Worm (Caenorhabditis elegans) whole organism, L3 larva: ENCODE results near the gene cox-6C.

ENCODE experiments used
- R02D3.7 ChIP-seq: fragments of 150-350 bp; optimal IDR thresholded peaks from 2 replicates; lab custom pipeline; 2014; ENCODE audit warnings: missing biosample characterization, missing genetic modification characterization
- ZK546.5 ChIP-seq: sonication (generic microtip); optimal IDR thresholded peaks from 2 replicates; lab custom pipeline; 2017; ENCODE audit warnings: missing biosample characterization, missing genetic modification characterization
- aly-2 ChIP-seq: fragments of 150-350 bp; optimal IDR thresholded peaks from 2 replicates; lab custom pipeline; 2014; ENCODE audit warnings: missing biosample characterization, missing genetic modification characterization
- ama-1 ChIP-seq: fragments of 150-350 bp; optimal IDR thresholded peaks from 2 replicates; lab custom pipeline; 2018
- ceh-16 ChIP-seq: sonication (generic microtip); optimal IDR thresholded peaks from 2 replicates; lab custom pipeline; 2017; ENCODE audit warnings: missing biosample characterization, missing genetic modification characterization
- ceh-28 ChIP-seq: fragments of 150-350 bp; optimal IDR thresholded peaks from 2 replicates; lab custom pipeline; 2014; ENCODE audit warnings: missing biosample characterization, missing genetic modification reagents, missing genetic modification characterization
- ceh-82 ChIP-seq: fragments of 150-350 bp; optimal IDR thresholded peaks from 2 replicates; lab custom pipeline; 2014; ENCODE audit warnings: missing biosample characterization, missing genetic modification characterization
- daf-12 ChIP-seq: fragments of 150-350 bp; optimal IDR thresholded peaks from 2 replicates; lab custom pipeline; 2014; ENCODE audit warnings: missing biosample characterization, missing genetic modification reagents, missing genetic modification characterization
- egl-27 ChIP-seq: sonication (generic microtip); optimal IDR thresholded peaks from 4 replicates; lab custom pipeline; 2017; ENCODE audit warnings: missing biosample characterization, missing genetic modification reagents, missing genetic modification characterization
- egl-5 ChIP-seq: fragments of 150-350 bp; optimal IDR thresholded peaks from 2 replicates; lab custom pipeline; 2017; ENCODE audit warnings: missing biosample characterization, missing genetic modification reagents, missing genetic modification characterization, inconsistent platforms
- elt-1 ChIP-seq: fragments of 150-350 bp; optimal IDR thresholded peaks from 2 replicates; lab custom pipeline; 2014; ENCODE audit warnings: missing biosample characterization, missing genetic modification characterization
- elt-2 ChIP-seq: sonication (generic microtip); optimal IDR thresholded peaks from 2 replicates; lab custom pipeline; 2016; ENCODE audit warnings: missing genetic modification reagents, mild to moderate bottlenecking, missing genetic modification characterization, missing compliant biosample characterization
- elt-3 ChIP-seq, 3 experiments: fragments of 150-350 bp in 1 of 3; sonication (generic microtip) in 2 of 3; optimal IDR thresholded peaks; 2 replicates in 2 of 3; 4 replicates in 1 of 3; lab custom pipeline; 2014 to 2017; ENCODE audit warnings: missing biosample characterization in 3 of 3, missing genetic modification characterization in 3 of 3
- eor-1 ChIP-seq, 2 experiments: fragments of 150-350 bp; optimal IDR thresholded peaks; 2 replicates each; lab custom pipeline; 2014 to 2018; ENCODE audit warnings: missing biosample characterization in 2 of 2, missing genetic modification characterization in 2 of 2
- fkh-10 ChIP-seq: sonication (generic microtip); optimal IDR thresholded peaks from 2 replicates; lab custom pipeline; 2017; ENCODE audit warnings: missing biosample characterization, missing genetic modification reagents, missing genetic modification characterization
- fkh-2 ChIP-seq: fragments of 150-350 bp; optimal IDR thresholded peaks from 2 replicates; lab custom pipeline; 2014; ENCODE audit warnings: missing biosample characterization, missing genetic modification reagents, missing genetic modification characterization
- hmg-11 ChIP-seq: sonication (generic microtip); optimal IDR thresholded peaks from 2 replicates; lab custom pipeline; 2016; ENCODE audit warnings: missing genetic modification characterization, missing compliant biosample characterization
- jun-1 ChIP-seq: fragments of 150-350 bp; optimal IDR thresholded peaks from 2 replicates; lab custom pipeline; 2014; ENCODE audit warnings: missing biosample characterization, missing genetic modification reagents, missing genetic modification characterization
- lin-15B ChIP-seq: fragments of 150-350 bp; optimal IDR thresholded peaks from 2 replicates; lab custom pipeline; 2014; ENCODE audit warnings: missing biosample characterization, missing genetic modification characterization
- lin-39 ChIP-seq: fragments of 150-350 bp; optimal IDR thresholded peaks from 2 replicates; lab custom pipeline; 2018; ENCODE audit warnings: missing biosample characterization, missing genetic modification reagents, missing genetic modification characterization
- lsy-12 ChIP-seq: sonication (generic microtip); optimal IDR thresholded peaks from 2 replicates; lab custom pipeline; 2016; ENCODE audit warnings: mild to moderate bottlenecking, missing genetic modification characterization, missing compliant biosample characterization
- mdl-1 ChIP-seq: fragments of 150-350 bp; optimal IDR thresholded peaks from 2 replicates; lab custom pipeline; 2014; ENCODE audit warnings: missing biosample characterization, missing genetic modification characterization
- mml-1 ChIP-seq: fragments of 150-350 bp; sonication (generic microtip); optimal IDR thresholded peaks from 3 replicates; lab custom pipeline; 2014; ENCODE audit warnings: missing biosample characterization, missing genetic modification characterization
- nfya-1 ChIP-seq: sonication (generic microtip); optimal IDR thresholded peaks from 2 replicates; lab custom pipeline; 2017; ENCODE audit warnings: missing genetic modification characterization, mild to moderate bottlenecking, missing compliant biosample characterization, antibody characterized with exemption, moderate library complexity; ENCODE audit not compliant: insufficient read depth
- nhr-11 ChIP-seq: fragments of 150-350 bp; optimal IDR thresholded peaks from 2 replicates; lab custom pipeline; 2014; ENCODE audit warnings: missing biosample characterization, missing genetic modification characterization
- nhr-23 ChIP-seq: fragments of 150-350 bp; optimal IDR thresholded peaks from 2 replicates; lab custom pipeline; 2014; ENCODE audit warnings: missing biosample characterization, missing genetic modification reagents, missing genetic modification characterization
- nhr-237 ChIP-seq: fragments of 150-350 bp; optimal IDR thresholded peaks from 2 replicates; lab custom pipeline; 2014; ENCODE audit warnings: missing biosample characterization, missing genetic modification characterization
- nhr-25 ChIP-seq: sonication (generic microtip); optimal IDR thresholded peaks from 2 replicates; lab custom pipeline; 2017; ENCODE audit warnings: missing biosample characterization, missing genetic modification characterization
- nhr-28 ChIP-seq: fragments of 150-350 bp; optimal IDR thresholded peaks from 2 replicates; lab custom pipeline; 2014; ENCODE audit warnings: missing biosample characterization, missing genetic modification characterization
- nhr-43 ChIP-seq: sonication (generic microtip); optimal IDR thresholded peaks from 2 replicates; lab custom pipeline; 2016; ENCODE audit warnings: mild to moderate bottlenecking, missing genetic modification characterization, missing compliant biosample characterization; ENCODE audit not compliant: poor library complexity, severe bottlenecking
- nhr-77 ChIP-seq: fragments of 150-350 bp; optimal IDR thresholded peaks from 2 replicates; lab custom pipeline; 2014; ENCODE audit warnings: missing biosample characterization, missing genetic modification characterization
- pha-4 ChIP-seq: fragments of 150-350 bp; optimal IDR thresholded peaks from 2 replicates; lab custom pipeline; 2014; ENCODE audit warnings: missing biosample characterization, missing genetic modification reagents, missing genetic modification characterization
- pqm-1 ChIP-seq: fragments of 150-350 bp; optimal IDR thresholded peaks from 2 replicates; lab custom pipeline; 2017; ENCODE audit warnings: missing biosample characterization, missing genetic modification characterization, inconsistent platforms
- sea-2 ChIP-seq: fragments of 150-350 bp; sonication (generic microtip); optimal IDR thresholded peaks from 4 replicates; lab custom pipeline; 2014; ENCODE audit warnings: missing biosample characterization, missing genetic modification reagents, missing genetic modification characterization
- skn-1 ChIP-seq: fragments of 150-350 bp; optimal IDR thresholded peaks from 2 replicates; lab custom pipeline; 2014; ENCODE audit warnings: missing biosample characterization, missing genetic modification characterization
- tbx-2 ChIP-seq: sonication (generic microtip); optimal IDR thresholded peaks from 2 replicates; lab custom pipeline; 2016; ENCODE audit warnings: mild to moderate bottlenecking, missing genetic modification characterization, missing compliant biosample characterization
- unc-39 ChIP-seq: sonication (generic microtip); optimal IDR thresholded peaks from 4 replicates; lab custom pipeline; 2017; ENCODE audit warnings: missing biosample characterization, missing genetic modification characterization
- zag-1 ChIP-seq: fragments of 150-350 bp; optimal IDR thresholded peaks from 2 replicates; lab custom pipeline; 2014; ENCODE audit warnings: missing biosample characterization, missing genetic modification characterization
- ztf-11 ChIP-seq: fragments of 150-350 bp; optimal IDR thresholded peaks from 2 replicates; lab custom pipeline; 2014; ENCODE audit warnings: missing biosample characterization, missing genetic modification characterization
- ztf-4 ChIP-seq: fragments of 150-350 bp; optimal IDR thresholded peaks from 2 replicates; lab custom pipeline; 2014; ENCODE audit warnings: missing biosample characterization, missing genetic modification characterization

The cox-6C gene

DNA sequence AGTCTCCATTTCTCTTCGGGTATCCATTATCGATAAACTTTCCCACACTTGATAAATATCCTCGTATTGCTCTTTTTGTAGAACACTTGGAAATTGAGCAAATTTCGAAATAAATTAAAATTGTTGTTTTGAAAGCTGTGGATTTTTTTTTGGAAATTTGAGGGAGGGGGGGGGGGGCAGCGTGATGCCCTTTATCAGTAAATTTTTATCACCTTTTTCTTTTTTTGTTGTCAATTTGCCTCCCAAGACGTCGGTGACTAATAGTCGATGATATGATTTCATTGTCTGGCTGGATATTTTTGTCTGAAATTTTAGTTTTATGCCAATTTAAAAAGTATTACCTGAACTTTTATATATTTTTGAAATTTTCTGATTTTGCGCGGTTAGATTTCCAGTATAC is 36.5 kb upstream of the cox-6C start, which contains the start of gene scl-23:
Gene scl-23 (minus strand): TSS at position 101 of the 400 bp plus-strand sequence.
- TF ChIP-seq egl-27 (tag; lab: Kevin White, UChicago): no peak
- TF ChIP-seq nfya-1 (tag; lab: Kevin White, UChicago): no peak
- TF ChIP-seq ztf-11 (tag; lab: Kevin White, UChicago): no peak
- no peak for TF ChIP-seq egl-5 (tag; lab: Kevin White, UChicago)
- TF ChIP-seq pqm-1: no peak
- TF ChIP-seq nhr-11 (tag; lab: Kevin White, UChicago): no peak
- TF ChIP-seq aly-2: no peak
- TF ChIP-seq lsy-12 (tag; lab: Kevin White, UChicago): no peak
- TF ChIP-seq mdl-1 (tag; lab: Kevin White, UChicago): no peak
- TF ChIP-seq lin-15B (tag; lab: Kevin White, UChicago): no peak
- TF ChIP-seq ama-1 (lab: Kevin White, UChicago): no peak
- no peak for TF ChIP-seq nhr-28 (tag; lab: Kevin White, UChicago)
- no peak for TF ChIP-seq fkh-2
- no peak for TF ChIP-seq nhr-23 (tag; lab: Kevin White, UChicago)
- TF ChIP-seq unc-39 (tag; lab: Kevin White, UChicago): no peak
- TF ChIP-seq skn-1 (tag; lab: Kevin White, UChicago): no peak
- no peak for TF ChIP-seq nhr-237 (tag; lab: Kevin White, UChicago)
- no peak for TF ChIP-seq pha-4 (tag; lab: Kevin White, UChicago)

DNA sequence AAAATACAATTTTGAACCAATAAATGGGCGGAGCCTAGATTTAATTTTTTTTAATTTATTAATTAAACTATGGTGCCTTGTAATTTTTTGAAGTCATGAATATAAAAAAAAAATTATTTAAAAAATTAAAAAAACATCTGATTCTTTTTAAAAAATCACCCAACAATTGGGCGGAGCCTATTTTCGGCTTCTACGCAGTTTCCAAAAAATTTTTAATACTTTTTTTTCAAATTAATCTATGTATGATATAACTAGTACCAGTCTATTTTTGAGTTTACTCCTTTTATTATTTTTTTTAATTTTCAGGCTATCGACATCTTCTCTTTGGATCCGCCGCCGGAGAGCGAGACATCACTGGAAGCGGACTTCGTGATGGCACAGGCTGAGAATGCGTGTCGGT is 34.9 kb upstream of the cox-6C start, which contains the start of gene tpa-1:
Gene tpa-1 (plus strand): TSS at position 301 of the 400 bp plus-strand sequence.
- TF ChIP-seq pha-4 (tag; lab: Kevin White, UChicago): no peak
- no peak for TF ChIP-seq daf-12 (tag; lab: Kevin White, UChicago)
- TF ChIP-seq ceh-82 (tag; lab: Kevin White, UChicago): no peak
- TF ChIP-seq hmg-11: no peak
- TF ChIP-seq ama-1 (lab: Kevin White, UChicago): no peak
- no peak for TF ChIP-seq tbx-2
- TF ChIP-seq nhr-43 (tag; lab: Kevin White, UChicago): no peak
- no peak for TF ChIP-seq mml-1
- TF ChIP-seq R02D3.7 (tag; lab: Kevin White, UChicago): no peak
- TF ChIP-seq ceh-16 (tag; lab: Kevin White, UChicago): no peak
- TF ChIP-seq ZK546.5 (tag; lab: Kevin White, UChicago): no peak
- no peak for TF ChIP-seq eor-1 (tag; optimal IDR thresholded peaks at IDR 0.05; lab: Kevin White, UChicago)
- TF ChIP-seq lin-39 (tag; lab: Kevin White, UChicago): no peak
- no peak for TF ChIP-seq sea-2 (GFP tag; lab: Kevin White, UChicago)
- TF ChIP-seq nhr-11 (tag; lab: Kevin White, UChicago): no peak
- no peak for TF ChIP-seq lsy-12 (tag; lab: Kevin White, UChicago)
- TF ChIP-seq zag-1 (tag; lab: Kevin White, UChicago): no peak
- TF ChIP-seq nhr-23 (tag; lab: Kevin White, UChicago): no peak
- TF ChIP-seq, all 47 proteins: peak for 0

DNA sequence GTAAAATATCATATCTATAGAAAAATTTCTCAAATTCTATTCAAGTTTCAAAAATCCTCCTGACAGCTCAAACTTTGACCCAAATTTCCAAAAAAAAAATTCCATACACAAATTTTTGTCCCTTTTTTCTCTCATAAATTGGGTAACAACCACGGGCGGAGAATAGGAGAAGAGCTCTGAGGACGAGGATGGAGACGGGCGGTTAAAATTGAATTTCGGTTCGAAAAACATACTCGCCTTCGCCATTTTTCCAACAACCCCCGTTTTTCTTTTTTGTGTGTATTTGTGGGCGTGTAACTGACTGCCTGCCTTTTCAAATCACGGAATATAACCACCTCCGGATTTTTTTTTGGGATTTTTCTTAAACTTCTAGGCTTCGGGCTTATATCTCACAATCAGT is 28.9 kb upstream of the cox-6C start:
- TF ChIP-seq nhr-25 (tag; lab: Kevin White, UChicago) (no peak), elt-2 (tag; lab: Kevin White, UChicago) (no peak), ztf-11 (tag; lab: Kevin White, UChicago) (no peak), nhr-23 (tag; lab: Kevin White, UChicago) (no peak), lin-15B (tag; lab: Kevin White, UChicago) (no peak), ztf-4 (no peak), fkh-10 (GFP tag; lab: Kevin White, UChicago) (peak; percentile 44)

DNA sequence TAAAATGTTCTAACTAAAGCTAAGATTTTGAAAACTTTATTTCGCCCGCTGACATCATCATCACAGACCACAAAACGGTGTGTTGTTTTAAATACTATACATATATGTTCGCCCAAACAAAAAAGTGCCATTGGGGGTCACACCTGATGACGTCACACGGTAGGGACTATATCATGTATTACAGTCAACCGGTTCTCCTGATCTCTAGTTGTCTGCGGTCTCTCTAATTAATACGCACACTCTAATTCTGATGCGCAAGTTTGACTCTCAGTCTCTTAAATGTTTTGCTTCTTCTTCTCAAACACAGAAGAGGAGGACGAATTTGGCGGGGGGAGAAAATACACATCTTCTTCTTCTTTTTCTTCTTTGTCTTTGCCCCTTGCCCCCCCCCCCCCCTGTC is 23.7 kb upstream of the cox-6C start:
- TF ChIP-seq elt-3 (tag; optimal IDR thresholded peaks at IDR 0.05; lab: Kevin White, UChicago) (no peak), R02D3.7 (tag; lab: Kevin White, UChicago) (no peak), elt-2 (tag; lab: Kevin White, UChicago) (no peak), nfya-1 (tag; lab: Kevin White, UChicago) (peak; percentile 3), nhr-237 (tag; lab: Kevin White, UChicago) (no peak), nhr-25 (tag; lab: Kevin White, UChicago) (peak; percentile 96), jun-1 (no peak), lsy-12 (tag; lab: Kevin White, UChicago) (no peak), nhr-43 (tag; lab: Kevin White, UChicago) (peak; percentile 13), nhr-77 (tag; lab: Kevin White, UChicago) (no peak), nhr-23 (tag; lab: Kevin White, UChicago) (peak; percentile 62), skn-1 (tag; lab: Kevin White, UChicago) (no peak), egl-5 (tag; lab: Kevin White, UChicago) (no peak), hmg-11 (no peak), unc-39 (tag; lab: Kevin White, UChicago) (no peak), tbx-2 (no peak), ceh-28 (tag; lab: Kevin White, UChicago) (no peak), ztf-11 (tag; lab: Kevin White, UChicago) (no peak), lin-15B (tag; lab: Kevin White, UChicago) (no peak), fkh-2 (no peak), elt-1 (no peak), fkh-10 (GFP tag; lab: Kevin White, UChicago) (no peak)
- TF ChIP-seq, all 47 proteins: peak for 4
